Worm (Caenorhabditis elegans) whole organism, late embryonic: ENCODE data around the gene tlk-1.
A peak's percentile ranks its signal among the peaks of the same experiment; 100 is the strongest.

Experiments used
- F13H6.1 ChIP-seq: sonication (generic microtip); optimal IDR thresholded peaks from 2 replicates; lab custom pipeline; 2016; ENCODE audit warnings: missing genetic modification characterization, missing compliant biosample characterization
- ceh-14 ChIP-seq: sonication (generic microtip); optimal IDR thresholded peaks from 2 replicates; lab custom pipeline; 2016; ENCODE audit warnings: missing genotype, missing genetic modification characterization, missing compliant biosample characterization
- ceh-18 ChIP-seq: sonication (generic microtip); optimal IDR thresholded peaks from 2 replicates; lab custom pipeline; 2016; ENCODE audit warnings: missing genetic modification characterization, missing compliant biosample characterization
- ceh-19 ChIP-seq: fragments of 200-800 bp; sonication (Bioruptor generic); optimal IDR thresholded peaks from 2 replicates; lab custom pipeline; 2018; ENCODE audit warnings: mild to moderate bottlenecking, missing genetic modification characterization, missing compliant biosample characterization
- ceh-2 ChIP-seq: sonication (generic microtip); optimal IDR thresholded peaks from 2 replicates; lab custom pipeline; 2016; ENCODE audit warnings: missing genotype, missing genetic modification characterization, missing compliant biosample characterization
- ceh-24 ChIP-seq: sonication (generic microtip); optimal IDR thresholded peaks from 2 replicates; lab custom pipeline; 2016; ENCODE audit warnings: mild to moderate bottlenecking, missing genetic modification characterization, missing compliant biosample characterization
- ceh-30 ChIP-seq: fragments of 150-350 bp; optimal IDR thresholded peaks from 2 replicates; lab custom pipeline; 2014; ENCODE audit warnings: missing biosample characterization, missing genetic modification characterization
- ceh-31 ChIP-seq: sonication (generic microtip); optimal IDR thresholded peaks from 2 replicates; lab custom pipeline; 2016; ENCODE audit warnings: missing genetic modification characterization, missing compliant biosample characterization
- ceh-34 ChIP-seq: sonication (generic microtip); optimal IDR thresholded peaks from 2 replicates; lab custom pipeline; 2016; ENCODE audit warnings: mild to moderate bottlenecking, missing genetic modification characterization, missing compliant biosample characterization
- ceh-45 ChIP-seq: fragments of 200-800 bp; sonication (Bioruptor generic); IDR thresholded peaks from 2 replicates; pipeline ENCODE4 v1.3.6; 2022; ENCODE audit warnings: missing genetic modification reagents, missing genetic modification characterization, missing compliant biosample characterization
- dmd-4 ChIP-seq: sonication (generic microtip); optimal IDR thresholded peaks from 2 replicates; lab custom pipeline; 2016; ENCODE audit warnings: borderline replicate concordance, missing genetic modification characterization, missing compliant biosample characterization
- elt-2 ChIP-seq: sonication (generic microtip); optimal IDR thresholded peaks from 2 replicates; lab custom pipeline; 2016; ENCODE audit warnings: missing genetic modification reagents, missing genetic modification characterization, missing compliant biosample characterization
- fkh-10 ChIP-seq: fragments of 150-350 bp; optimal IDR thresholded peaks from 2 replicates; lab custom pipeline; 2014; ENCODE audit warnings: missing biosample characterization, missing genetic modification reagents, missing genetic modification characterization
- hlh-8 ChIP-seq: sonication (generic microtip); optimal IDR thresholded peaks from 2 replicates; lab custom pipeline; 2016; ENCODE audit warnings: missing genotype, missing genetic modification characterization, missing compliant biosample characterization
- lin-11 ChIP-seq: fragments of 200-800 bp; sonication (Bioruptor generic); optimal IDR thresholded peaks from 2 replicates; lab custom pipeline; 2018; ENCODE audit warnings: mild to moderate bottlenecking, missing genetic modification characterization, missing compliant biosample characterization
- nfya-1 ChIP-seq: sonication (generic microtip); optimal IDR thresholded peaks from 2 replicates; lab custom pipeline; 2017; ENCODE audit warnings: missing genetic modification characterization, mild to moderate bottlenecking, missing compliant biosample characterization, antibody characterized with exemption, moderate library complexity
- nhr-11 ChIP-seq: fragments of 150-350 bp; optimal IDR thresholded peaks from 2 replicates; lab custom pipeline; 2014; ENCODE audit warnings: missing biosample characterization, missing genetic modification characterization
- npax-4 ChIP-seq: sonication (generic microtip); optimal IDR thresholded peaks from 2 replicates; lab custom pipeline; 2016; ENCODE audit warnings: missing genetic modification characterization, missing compliant biosample characterization
- odd-2 ChIP-seq: sonication (generic microtip); optimal IDR thresholded peaks from 2 replicates; lab custom pipeline; 2017; ENCODE audit warnings: antibody characterized with exemption, mild to moderate bottlenecking, missing genetic modification characterization, missing compliant biosample characterization
- pat-9 ChIP-seq: fragments of 200-800 bp; sonication (Bioruptor generic); optimal IDR thresholded peaks from 2 replicates; lab custom pipeline; 2018; ENCODE audit warnings: mild to moderate bottlenecking, missing genetic modification characterization, moderate library complexity, missing compliant biosample characterization
- pax-1 ChIP-seq: fragments of 150-350 bp; optimal IDR thresholded peaks from 2 replicates; lab custom pipeline; 2014; ENCODE audit warnings: missing biosample characterization, missing genetic modification characterization
- pha-2 ChIP-seq: sonication (generic microtip); optimal IDR thresholded peaks from 2 replicates; lab custom pipeline; 2017; ENCODE audit warnings: mild to moderate bottlenecking, missing genetic modification characterization, missing compliant biosample characterization
- pha-4 ChIP-seq: fragments of 150-350 bp; optimal IDR thresholded peaks from 2 replicates; lab custom pipeline; 2018; ENCODE audit warnings: missing biosample characterization, missing genetic modification reagents, missing genetic modification characterization
- pros-1 ChIP-seq: fragments of 150-350 bp; optimal IDR thresholded peaks from 2 replicates; lab custom pipeline; 2014; ENCODE audit warnings: missing biosample characterization, missing genetic modification reagents, missing genetic modification characterization
- rnt-1 ChIP-seq: sonication (generic microtip); optimal IDR thresholded peaks from 2 replicates; lab custom pipeline; 2016; ENCODE audit warnings: missing genetic modification characterization, missing compliant biosample characterization
- sox-2 ChIP-seq: fragments of 200-800 bp; sonication (Bioruptor generic); IDR thresholded peaks from 2 replicates; pipeline ENCODE4 v1.3.6; 2022; ENCODE audit warnings: missing genetic modification reagents, missing genetic modification characterization, missing compliant biosample characterization
- sox-4 ChIP-seq: sonication (generic microtip); optimal IDR thresholded peaks from 2 replicates; lab custom pipeline; 2017; ENCODE audit warnings: mild to moderate bottlenecking, missing genetic modification characterization, inconsistent platforms, missing compliant biosample characterization
- syd-9 ChIP-seq: sonication (generic microtip); optimal IDR thresholded peaks from 2 replicates; lab custom pipeline; 2016; ENCODE audit warnings: mild to moderate bottlenecking, missing genetic modification characterization, moderate library complexity, missing compliant biosample characterization
- tbx-2 ChIP-seq: sonication (generic microtip); optimal IDR thresholded peaks from 2 replicates; lab custom pipeline; 2016; ENCODE audit warnings: missing genetic modification characterization, missing compliant biosample characterization
- unc-3 ChIP-seq, 2 experiments: fragments of 200-800 bp in 1 of 2; sonication (Bioruptor generic) in 1 of 2; sonication (generic microtip) in 1 of 2; conservative IDR thresholded peaks in 1 of 2; optimal IDR thresholded peaks in 1 of 2; 2 replicates each; pipeline versions ENCODE4 v1.3.6 to Lab custom; 2016 to 2022; ENCODE audit warnings: missing compliant biosample characterization in 2 of 2, missing genetic modification characterization in 2 of 2, missing genetic modification reagents in 1 of 2
- unc-42 ChIP-seq: sonication (generic microtip); optimal IDR thresholded peaks from 2 replicates; lab custom pipeline; 2016; ENCODE audit warnings: missing genotype, missing genetic modification characterization, missing compliant biosample characterization
- unc-86 ChIP-seq: sonication (generic microtip); optimal IDR thresholded peaks from 2 replicates; lab custom pipeline; 2016; ENCODE audit warnings: missing genetic modification characterization, missing compliant biosample characterization
- ztf-16 ChIP-seq: sonication (generic microtip); optimal IDR thresholded peaks from 2 replicates; lab custom pipeline; 2017; ENCODE audit warnings: missing genetic modification characterization, missing compliant biosample characterization

tlk-1 gene

DNA sequence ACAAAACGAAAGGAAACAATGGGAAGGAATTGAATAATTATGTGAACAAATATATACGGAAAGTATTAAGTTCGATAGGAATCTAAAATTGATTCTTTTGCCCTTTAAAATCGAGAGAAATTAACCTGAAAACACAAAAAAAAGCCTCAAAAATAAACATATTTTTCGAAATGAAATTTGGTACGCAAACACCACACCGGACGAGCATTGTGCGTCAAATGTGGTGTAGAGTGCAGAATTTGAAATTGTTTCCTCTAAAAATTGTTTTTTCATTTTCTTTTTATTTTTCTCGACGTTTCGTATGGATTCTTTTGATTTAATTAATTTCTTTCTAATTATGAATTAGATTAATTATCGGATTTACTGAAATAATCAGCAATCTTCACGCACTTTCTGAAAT is 4.3 kb upstream of the tlk-1 start:
- TF ChIP-seq pha-2 (tag; lab: Kevin White, UChicago) (no peak), hlh-8 (no peak), ceh-2 (no peak), ceh-45 (no peak), ceh-14 (peak; percentile 11), fkh-10 (GFP tag; lab: Kevin White, UChicago) (no peak), unc-42 (peak; percentile 19)
- TF ChIP-seq, all 69 proteins: peak for 2

DNA sequence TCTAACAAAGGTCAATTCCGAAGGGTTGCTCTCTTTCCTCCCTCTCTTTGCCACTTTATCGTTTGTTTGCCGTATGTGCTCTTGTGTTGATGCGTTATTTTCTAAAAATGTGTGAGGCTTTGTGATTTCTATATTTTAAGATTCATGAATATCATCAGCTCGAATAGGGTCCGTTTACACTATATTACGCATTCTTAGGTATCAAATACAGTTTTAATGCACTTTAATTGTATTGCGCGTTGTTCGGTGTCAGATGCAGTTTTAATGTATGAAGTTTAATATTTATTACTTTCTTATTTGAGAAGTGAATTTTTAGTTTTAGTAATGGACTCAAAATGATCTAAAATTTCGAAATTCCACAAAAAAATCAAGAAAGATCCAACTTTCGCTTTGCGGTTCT is 3.3 kb upstream of the tlk-1 start, which contains the start of gene bud-31:
Gene bud-31, minus strand, starts transcription at position 101 of the 400 bp plus-strand sequence.
- TF ChIP-seq pax-1 (tag; lab: Kevin White, UChicago) (no peak), pat-9 (tag; lab: Kevin White, UChicago) (no peak), syd-9 (no peak), ztf-16 (no peak)

DNA sequence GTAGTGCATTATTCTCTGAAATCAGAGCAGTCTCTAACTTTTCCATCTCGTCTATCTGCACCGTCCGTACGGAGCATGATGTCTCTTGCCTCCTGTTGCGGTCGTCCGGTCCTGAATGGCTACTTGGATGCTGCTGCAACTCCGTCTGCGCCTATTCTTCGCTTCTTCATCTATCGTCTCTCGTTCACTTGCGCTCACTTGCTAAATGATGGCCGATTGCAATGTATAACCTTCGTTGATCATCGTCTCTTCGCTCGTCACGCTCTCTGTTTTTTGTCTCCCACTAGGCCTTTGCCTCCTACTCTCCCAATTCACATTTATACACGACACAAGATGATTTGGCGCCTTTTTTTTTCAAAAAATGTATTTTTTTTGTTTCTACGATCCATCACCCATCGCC is 2.4 kb upstream of the tlk-1 start:
- TF ChIP-seq F13H6.1 (tag; lab: Kevin White, UChicago) (peak; percentile 59), odd-2 (no peak), lin-11 (tag; lab: Kevin White, UChicago) (no peak), ceh-31 (tag; lab: Kevin White, UChicago) (peak; percentile 6), ceh-18 (tag; lab: Kevin White, UChicago) (peak; percentile 53), nhr-11 (tag; lab: Kevin White, UChicago) (no peak), tbx-2 (peak; percentile 34), dmd-4 (tag; lab: Kevin White, UChicago) (no peak), ceh-24 (tag; lab: Kevin White, UChicago) (no peak), unc-3 (GFP tag; conservative IDR thresholded peaks at IDR 0.05; lab: Robert Waterston, UW) (no peak), unc-3 (tag; optimal IDR thresholded peaks at IDR 0.05; lab: Kevin White, UChicago) (no peak), syd-9 (no peak), rnt-1 (tag; lab: Kevin White, UChicago) (no peak), unc-86 (peak; percentile 3), pros-1 (tag; lab: Kevin White, UChicago) (no peak), nfya-1 (peak; percentile 70), ceh-19 (GFP tag; lab: Kevin White, UChicago) (no peak), ceh-34 (tag; lab: Kevin White, UChicago) (peak; percentile 18)

DNA sequence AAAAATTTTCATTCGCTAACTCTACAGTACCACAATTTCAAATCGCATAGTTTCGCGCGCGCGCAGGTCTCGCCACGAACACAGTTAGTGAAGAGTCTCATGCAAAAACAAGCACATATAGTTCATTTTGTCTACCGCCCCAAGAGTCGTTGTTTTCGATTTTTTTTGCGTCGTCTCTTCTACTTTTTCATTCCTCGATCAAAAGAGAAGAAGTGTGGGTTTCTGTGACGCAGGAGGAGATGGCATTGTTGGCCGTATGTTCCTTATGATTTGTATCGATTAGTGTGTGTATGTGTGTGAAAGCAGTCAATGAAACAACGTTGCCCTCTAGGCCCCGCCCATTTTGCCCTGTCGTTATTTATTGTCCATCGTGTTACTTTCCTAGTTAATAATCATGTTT is 1.8 kb upstream of the tlk-1 start:
- TF ChIP-seq ceh-30: no peak
- TF ChIP-seq lin-11 (tag; lab: Kevin White, UChicago): no peak
- TF ChIP-seq pha-4 (tag; lab: Kevin White, UChicago): no peak
- TF ChIP-seq sox-2: no peak
- no peak for TF ChIP-seq sox-4

DNA sequence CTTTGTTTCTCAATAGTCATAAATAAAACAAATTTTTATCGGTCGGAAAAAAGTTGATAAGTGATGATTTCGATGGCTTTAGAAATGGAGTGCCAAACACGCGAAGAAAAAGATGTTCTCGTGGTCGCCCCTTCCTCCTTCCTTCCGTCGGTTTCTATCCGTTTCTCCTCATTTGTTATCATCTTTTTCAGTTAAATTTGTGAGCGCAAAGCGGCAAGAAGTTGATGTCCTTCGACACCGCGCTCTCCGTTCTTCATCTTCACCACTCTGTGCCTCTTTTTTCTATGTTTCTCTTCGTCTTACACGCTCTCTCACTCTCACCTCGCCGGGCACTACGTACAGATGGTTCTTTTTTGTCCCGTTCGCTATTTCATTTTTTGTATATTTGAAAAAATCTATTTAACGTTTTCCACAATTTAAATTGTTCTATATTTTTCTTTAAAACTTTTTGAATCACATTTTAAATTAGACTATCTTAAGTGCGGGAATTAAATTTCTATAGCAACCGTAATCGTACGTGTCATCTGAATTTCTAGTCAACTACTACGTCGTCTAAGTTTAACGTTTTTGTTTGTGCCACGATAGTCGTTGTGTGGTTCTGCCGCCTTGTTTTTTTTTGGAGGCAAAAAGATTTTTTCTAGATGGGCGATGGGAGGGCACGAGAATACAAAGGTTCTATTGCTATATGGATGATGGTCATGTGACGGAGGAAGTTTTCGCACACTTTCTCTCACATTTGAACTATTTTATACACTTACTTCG is 860 bp upstream of the tlk-1 start:
- TF ChIP-seq elt-2 (tag; lab: Kevin White, UChicago) (peak; percentile 5), npax-4 (no peak)
